Worm (Caenorhabditis elegans) whole organism, L2 larva: ENCODE data around the gene T23F2.4.

ENCODE experiments used
- F13H6.1 ChIP-seq: sonication (generic microtip); optimal IDR thresholded peaks from 2 replicates; lab custom pipeline; 2016; ENCODE audit warnings: missing genetic modification characterization, missing compliant biosample characterization
- R02D3.7 ChIP-seq: fragments of 150-350 bp; optimal IDR thresholded peaks from 2 replicates; lab custom pipeline; 2014; ENCODE audit warnings: missing biosample characterization, missing genetic modification characterization
- alr-1 ChIP-seq: fragments of 150-350 bp; optimal IDR thresholded peaks from 2 replicates; lab custom pipeline; 2014; ENCODE audit warnings: missing biosample characterization, missing genetic modification characterization
- ama-1 ChIP-seq: fragments of 150-350 bp; optimal IDR thresholded peaks from 2 replicates; lab custom pipeline; 2018; ENCODE audit warnings: inconsistent platforms
- blmp-1 ChIP-seq: sonication (generic microtip); optimal IDR thresholded peaks from 2 replicates; lab custom pipeline; 2017; ENCODE audit warnings: missing genetic modification characterization, mild to moderate bottlenecking, missing compliant biosample characterization, antibody characterized with exemption, moderate library complexity; ENCODE audit not compliant: insufficient read depth
- ceh-16 ChIP-seq: fragments of 150-350 bp; optimal IDR thresholded peaks from 2 replicates; lab custom pipeline; 2014; ENCODE audit warnings: missing biosample characterization, missing genetic modification characterization
- crh-2 ChIP-seq: sonication (generic microtip); optimal IDR thresholded peaks from 2 replicates; lab custom pipeline; 2017; ENCODE audit warnings: missing biosample characterization, missing genetic modification characterization
- dmd-4 ChIP-seq: sonication (generic microtip); optimal IDR thresholded peaks from 2 replicates; lab custom pipeline; 2017; ENCODE audit warnings: missing biosample characterization, missing genetic modification characterization
- elt-1 ChIP-seq: fragments of 150-350 bp; optimal IDR thresholded peaks from 2 replicates; lab custom pipeline; 2014; ENCODE audit warnings: missing biosample characterization, missing genetic modification characterization
- elt-3 ChIP-seq: sonication (generic microtip); optimal IDR thresholded peaks from 2 replicates; lab custom pipeline; 2017; ENCODE audit warnings: missing biosample characterization, missing genetic modification characterization
- fos-1 ChIP-seq: fragments of 150-350 bp; optimal IDR thresholded peaks from 2 replicates; lab custom pipeline; 2014; ENCODE audit warnings: missing biosample characterization, missing genetic modification characterization
- gmeb-1 ChIP-seq: fragments of 150-350 bp; optimal IDR thresholded peaks from 2 replicates; lab custom pipeline; 2014; ENCODE audit warnings: missing biosample characterization, missing genetic modification characterization
- lin-11 ChIP-seq: fragments of 150-350 bp; sonication (generic microtip); optimal IDR thresholded peaks from 2 replicates; lab custom pipeline; 2014; ENCODE audit warnings: missing biosample characterization, missing genetic modification characterization, inconsistent platforms, mixed read lengths
- lin-13 ChIP-seq: fragments of 150-350 bp; optimal IDR thresholded peaks from 2 replicates; lab custom pipeline; 2014; ENCODE audit warnings: missing biosample characterization, missing genetic modification reagents, missing genetic modification characterization
- lsy-2 ChIP-seq, 2 experiments: fragments of 150-350 bp in 1 of 2; sonication (generic microtip) in 1 of 2; optimal IDR thresholded peaks; 2 replicates each; lab custom pipeline; 2014 to 2017; ENCODE audit warnings: missing biosample characterization in 2 of 2, missing genetic modification characterization in 2 of 2
- mab-5 ChIP-seq: fragments of 150-350 bp; optimal IDR thresholded peaks from 2 replicates; lab custom pipeline; 2014; ENCODE audit warnings: missing biosample characterization, missing genetic modification characterization
- mdl-1 ChIP-seq, 2 experiments: fragments of 150-350 bp in 1 of 2; sonication (generic microtip) in 1 of 2; optimal IDR thresholded peaks; 2 replicates each; lab custom pipeline; 2017; ENCODE audit warnings: missing biosample characterization in 2 of 2, missing genetic modification characterization in 2 of 2
- nhr-10 ChIP-seq: sonication (generic microtip); optimal IDR thresholded peaks from 2 replicates; lab custom pipeline; 2017; ENCODE audit warnings: missing biosample characterization, missing genetic modification characterization
- nhr-11 ChIP-seq: fragments of 150-350 bp; optimal IDR thresholded peaks from 2 replicates; lab custom pipeline; 2014; ENCODE audit warnings: missing biosample characterization, missing genetic modification characterization
- nhr-12 ChIP-seq: fragments of 150-350 bp; optimal IDR thresholded peaks from 2 replicates; lab custom pipeline; 2014; ENCODE audit warnings: missing biosample characterization, missing genetic modification characterization
- nhr-129 ChIP-seq: fragments of 150-350 bp; optimal IDR thresholded peaks from 2 replicates; lab custom pipeline; 2014; ENCODE audit warnings: missing biosample characterization, missing genetic modification characterization
- nhr-21 ChIP-seq: fragments of 150-350 bp; optimal IDR thresholded peaks from 2 replicates; lab custom pipeline; 2014; ENCODE audit warnings: missing biosample characterization, missing genetic modification characterization
- nhr-23 ChIP-seq: fragments of 150-350 bp; optimal IDR thresholded peaks from 2 replicates; lab custom pipeline; 2014; ENCODE audit warnings: missing biosample characterization, missing genetic modification reagents, missing genetic modification characterization
- nhr-237 ChIP-seq: fragments of 150-350 bp; optimal IDR thresholded peaks from 2 replicates; lab custom pipeline; 2014; ENCODE audit warnings: missing biosample characterization, missing genetic modification characterization
- nhr-25 ChIP-seq: fragments of 150-350 bp; sonication (generic microtip); optimal IDR thresholded peaks from 3 replicates; lab custom pipeline; 2014; ENCODE audit warnings: missing biosample characterization, missing genetic modification characterization
- nhr-6 ChIP-seq: fragments of 150-350 bp; optimal IDR thresholded peaks from 2 replicates; lab custom pipeline; 2014; ENCODE audit warnings: missing biosample characterization, missing genetic modification characterization
- nhr-77 ChIP-seq: fragments of 150-350 bp; optimal IDR thresholded peaks from 2 replicates; lab custom pipeline; 2014; ENCODE audit warnings: missing biosample characterization, missing genetic modification characterization
- peb-1 ChIP-seq: fragments of 150-350 bp; optimal IDR thresholded peaks from 2 replicates; lab custom pipeline; 2014; ENCODE audit warnings: missing biosample characterization, missing genetic modification characterization
- skn-1 ChIP-seq: sonication (generic microtip); optimal IDR thresholded peaks from 2 replicates; lab custom pipeline; 2017; ENCODE audit warnings: missing biosample characterization, missing genetic modification characterization
- sma-9 ChIP-seq, 2 experiments: fragments of 150-350 bp in 1 of 2; sonication (generic microtip) in 1 of 2; optimal IDR thresholded peaks; 2 replicates each; lab custom pipeline; 2014 to 2016; ENCODE audit warnings: missing genetic modification characterization in 2 of 2, mild to moderate bottlenecking in 1 of 2, missing biosample characterization in 1 of 2, missing compliant biosample characterization in 1 of 2, missing genetic modification reagents in 1 of 2, moderate library complexity in 1 of 2
- unc-39 ChIP-seq: fragments of 150-350 bp; optimal IDR thresholded peaks from 2 replicates; lab custom pipeline; 2014; ENCODE audit warnings: missing biosample characterization, missing genetic modification characterization
- unc-55 ChIP-seq: fragments of 150-350 bp; sonication (generic microtip); optimal IDR thresholded peaks from 3 replicates; lab custom pipeline; 2014; ENCODE audit warnings: missing biosample characterization, missing genetic modification reagents, missing genetic modification characterization
- unc-62 ChIP-seq: fragments of 150-350 bp; optimal IDR thresholded peaks from 2 replicates; lab custom pipeline; 2014; ENCODE audit warnings: missing biosample characterization, missing genetic modification reagents, missing genetic modification characterization
- zag-1 ChIP-seq: fragments of 150-350 bp; optimal IDR thresholded peaks from 2 replicates; lab custom pipeline; 2014; ENCODE audit warnings: missing biosample characterization, missing genetic modification characterization
- ztf-1 ChIP-seq: fragments of 200-800 bp; sonication (Bioruptor generic); conservative IDR thresholded peaks from 2 replicates; pipeline ENCODE4 v1.3.6; 2022; ENCODE audit warnings: missing genetic modification characterization, missing compliant biosample characterization
- ztf-11 ChIP-seq: sonication (generic microtip); optimal IDR thresholded peaks from 2 replicates; lab custom pipeline; 2017; ENCODE audit warnings: missing biosample characterization, missing genetic modification characterization
- ztf-4 ChIP-seq: fragments of 150-350 bp; optimal IDR thresholded peaks from 2 replicates; lab custom pipeline; 2014; ENCODE audit warnings: missing biosample characterization, missing genetic modification characterization

The T23F2.4 gene

DNA sequence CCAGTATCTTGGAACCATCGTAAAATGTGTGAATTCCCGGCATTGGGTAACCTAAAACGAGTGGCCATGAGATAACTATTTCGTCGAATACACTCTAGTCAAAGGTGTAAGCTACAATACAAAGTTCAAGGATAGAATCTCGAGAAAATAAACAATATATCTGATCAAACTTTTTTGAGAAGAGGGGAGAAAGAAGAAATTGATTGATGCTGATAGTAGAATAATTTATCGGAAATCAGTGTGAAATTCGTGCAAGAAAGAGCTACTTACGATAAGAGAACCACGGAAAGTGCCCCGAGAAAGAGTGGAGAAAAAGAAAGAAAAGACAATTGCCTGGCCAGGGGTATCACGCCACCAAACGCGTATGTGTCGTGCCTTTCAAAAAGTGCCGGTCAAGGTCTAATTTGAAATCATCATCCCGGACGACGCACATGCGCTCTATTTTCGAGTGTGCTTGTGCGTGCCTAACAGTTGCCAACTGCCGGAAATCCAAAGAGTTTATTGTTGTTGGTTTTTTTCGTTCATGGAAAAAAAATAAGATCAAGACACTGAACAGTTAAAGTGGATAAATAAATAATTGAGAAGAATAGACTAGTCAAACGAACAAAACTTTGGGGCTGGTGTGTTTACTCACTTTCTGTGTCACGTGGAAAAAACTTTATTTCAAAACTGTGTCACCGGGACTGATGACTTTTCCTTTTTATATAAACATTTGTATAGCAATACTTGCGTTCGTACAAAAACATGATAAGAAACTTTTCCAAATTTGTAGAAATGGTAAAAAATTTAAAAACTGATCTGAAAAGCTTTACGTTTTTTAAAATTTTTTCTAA, 8.1 kb upstream of the T23F2.4 start, which contains the start of gene mboa-3 (continued):
- no peak for TF ChIP-seq unc-62
- peak in 1 of 2 experiments; percentile 39 for TF ChIP-seq mdl-1 (tag; optimal IDR thresholded peaks at IDR 0.05; lab: Kevin White, UChicago)
- TF ChIP-seq lin-11, result no peak
- TF ChIP-seq nhr-23 (tag; lab: Kevin White, UChicago), result no peak
- TF ChIP-seq skn-1 (tag; lab: Kevin White, UChicago), result no peak

DNA sequence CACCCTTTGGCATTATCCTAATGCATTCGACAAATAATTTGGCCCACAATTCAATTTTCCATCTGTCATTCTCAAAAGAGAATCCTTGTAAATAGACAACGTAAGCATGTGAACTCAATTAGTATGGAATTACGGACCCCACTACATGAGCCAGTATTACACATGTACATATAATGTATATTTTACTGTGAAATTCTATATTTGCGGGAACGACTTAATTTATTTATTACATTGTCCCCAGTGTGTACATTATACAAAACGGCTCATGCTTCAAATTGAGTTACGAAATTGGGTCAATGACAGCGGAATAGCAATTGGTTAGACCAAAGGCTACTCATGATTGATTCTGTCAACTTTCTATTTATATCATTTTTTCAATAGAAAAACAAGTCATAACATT, 4.7 kb upstream of the T23F2.4 start:
- TF ChIP-seq peb-1 (tag; lab: Kevin White, UChicago), result no peak
- TF ChIP-seq sma-9 (GFP tag; optimal IDR thresholded peaks at IDR 0.05; lab: Kevin White, UChicago), result peak; percentile 29
- TF ChIP-seq sma-9 (tag; optimal IDR thresholded peaks at IDR 0.05; lab: Kevin White, UChicago), result no peak

DNA sequence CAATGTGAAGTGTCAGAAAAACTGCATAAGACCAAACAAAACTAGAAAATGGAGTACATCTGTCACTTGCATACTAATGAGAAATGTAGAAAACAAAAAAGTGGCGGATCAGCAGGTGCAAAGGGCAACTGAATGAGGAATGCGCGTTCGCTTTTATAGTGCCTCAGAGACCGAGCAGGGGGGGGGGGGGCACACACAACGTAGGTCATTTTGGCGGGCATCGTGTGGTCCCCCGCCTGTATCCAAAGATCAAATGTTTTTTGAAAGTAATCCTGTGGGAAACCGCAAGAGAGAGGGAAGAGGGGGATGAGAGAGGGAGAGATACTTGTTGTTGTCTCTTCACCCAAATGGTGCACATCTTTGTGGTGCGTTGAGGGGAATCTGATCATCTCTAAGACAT, 3.5 kb upstream of the T23F2.4 start:
- TF ChIP-seq nhr-21 (tag; lab: Kevin White, UChicago) (no peak), unc-62 (no peak), ama-1 (lab: Kevin White, UChicago) (no peak), blmp-1 (tag; lab: Kevin White, UChicago) (no peak), nhr-11 (tag; lab: Kevin White, UChicago) (no peak), crh-2 (no peak), lsy-2 (tag; optimal IDR thresholded peaks at IDR 0.05; lab: Kevin White, UChicago) (no peak), ztf-1 (GFP tag; lab: Robert Waterston, UW) (no peak), alr-1 (tag; lab: Kevin White, UChicago) (no peak), unc-39 (tag; lab: Kevin White, UChicago) (no peak), peb-1 (tag; lab: Kevin White, UChicago) (no peak), nhr-129 (tag; lab: Kevin White, UChicago) (no peak), zag-1 (tag; lab: Kevin White, UChicago) (no peak), nhr-77 (tag; lab: Kevin White, UChicago) (no peak), gmeb-1 (tag; lab: Kevin White, UChicago) (no peak)

DNA sequence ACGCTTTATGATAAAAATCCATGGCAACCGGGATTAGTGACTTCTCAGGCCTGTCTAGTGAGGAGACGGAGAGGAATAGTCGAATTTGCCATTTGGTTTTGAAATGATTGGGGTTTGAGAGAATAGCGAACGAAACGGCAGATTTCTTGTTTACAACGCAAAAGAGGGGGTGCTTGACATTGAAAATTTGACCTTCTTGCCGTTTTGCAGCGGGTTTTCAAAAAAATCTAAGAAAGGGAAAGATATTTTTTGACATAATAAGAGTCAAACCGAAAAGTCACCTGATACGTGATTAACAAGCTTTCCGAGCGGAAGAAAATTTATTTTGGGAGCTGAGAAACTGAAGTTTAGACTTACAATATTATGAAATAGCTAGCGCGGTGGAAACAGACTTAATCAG, 3.0 kb upstream of the T23F2.4 start:
- TF ChIP-seq lin-11, result no peak
- TF ChIP-seq R02D3.7 (tag; lab: Kevin White, UChicago), result no peak
- TF ChIP-seq mab-5 (tag; lab: Kevin White, UChicago), result no peak
- no peak for TF ChIP-seq lsy-2 (tag; optimal IDR thresholded peaks at IDR 0.05; lab: Kevin White, UChicago)
- peak; percentile 63 for TF ChIP-seq nhr-25 (tag; lab: Kevin White, UChicago)
- peak; percentile 8 for TF ChIP-seq nhr-129 (tag; lab: Kevin White, UChicago)
- no peak for TF ChIP-seq nhr-237 (tag; lab: Kevin White, UChicago)
- TF ChIP-seq blmp-1 (tag; lab: Kevin White, UChicago), result peak; percentile 15
- no peak for TF ChIP-seq ztf-11
- no peak for TF ChIP-seq nhr-23 (tag; lab: Kevin White, UChicago)
- no peak for TF ChIP-seq F13H6.1 (tag; lab: Kevin White, UChicago)
- no peak for TF ChIP-seq ceh-16 (tag; lab: Kevin White, UChicago)
- no peak for TF ChIP-seq nhr-12 (tag; lab: Kevin White, UChicago)
- no peak for TF ChIP-seq unc-55 (GFP tag; lab: Kevin White, UChicago)
- no peak for TF ChIP-seq nhr-10
- peak; percentile 12 for TF ChIP-seq crh-2

DNA sequence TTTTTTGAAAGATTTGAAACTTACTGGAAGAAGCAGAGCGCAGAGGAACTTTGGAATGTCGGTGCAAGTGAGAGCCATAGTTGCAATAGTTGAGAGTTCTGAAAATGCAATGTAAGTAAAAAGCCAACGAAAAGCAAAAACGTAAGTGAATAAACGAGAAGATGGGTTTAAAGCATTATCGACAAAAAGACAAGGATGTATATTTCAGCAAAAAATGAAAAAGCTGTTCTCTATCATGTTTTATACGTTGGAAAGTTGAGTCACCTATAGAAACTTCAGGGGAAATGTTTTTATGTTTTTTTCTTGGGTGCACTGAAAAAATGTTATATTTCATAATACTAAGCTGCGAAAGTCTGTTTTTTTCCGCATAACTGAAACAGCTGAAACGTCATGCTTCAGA, 2.2 kb upstream of the T23F2.4 start, which contains the start of gene T23F2.5:
T23F2.5 (minus strand) TSS at position 101 of the 400 bp plus-strand sequence.
- TF ChIP-seq nhr-23 (tag; lab: Kevin White, UChicago) (no peak), dmd-4 (tag; lab: Kevin White, UChicago) (no peak), crh-2 (no peak), elt-1 (no peak), lin-13 (GFP tag; lab: Kevin White, UChicago) (no peak), fos-1 (tag; lab: Kevin White, UChicago) (no peak), elt-3 (tag; lab: Kevin White, UChicago) (no peak), F13H6.1 (tag; lab: Kevin White, UChicago) (no peak), nhr-6 (no peak), nhr-25 (tag; lab: Kevin White, UChicago) (no peak), nhr-11 (tag; lab: Kevin White, UChicago) (no peak), nhr-10 (no peak), ztf-4 (tag; lab: Kevin White, UChicago) (no peak), nhr-129 (tag; lab: Kevin White, UChicago) (no peak), peb-1 (tag; lab: Kevin White, UChicago) (no peak), unc-39 (tag; lab: Kevin White, UChicago) (no peak), lsy-2 (tag; optimal IDR thresholded peaks at IDR 0.05; lab: Kevin White, UChicago) (no peak)
